Worm (Caenorhabditis elegans) whole organism, late embryonic: Measurements from ENCODE around the gene dsb-1.

Source experiments
- C08G9.2 ChIP-seq: sonication (generic microtip); optimal IDR thresholded peaks from 2 replicates; lab custom pipeline; 2016; ENCODE audit warnings: mild to moderate bottlenecking, missing genetic modification characterization, moderate library complexity, missing compliant biosample characterization
- C38D4.7 ChIP-seq: fragments of 200-800 bp; sonication (Bioruptor generic); optimal IDR thresholded peaks from 2 replicates; lab custom pipeline; 2018; ENCODE audit warnings: mild to moderate bottlenecking, missing genetic modification characterization, moderate library complexity, missing compliant biosample characterization
- F13H6.1 ChIP-seq: sonication (generic microtip); optimal IDR thresholded peaks from 2 replicates; lab custom pipeline; 2016; ENCODE audit warnings: missing genetic modification characterization, missing compliant biosample characterization
- ama-1 ChIP-seq: fragments of 150-350 bp; optimal IDR thresholded peaks from 2 replicates; lab custom pipeline; 2014
- ceh-22 ChIP-seq: sonication (generic microtip); optimal IDR thresholded peaks from 2 replicates; lab custom pipeline; 2017; ENCODE audit warnings: missing biosample characterization, missing genetic modification characterization
- ceh-24 ChIP-seq: sonication (generic microtip); optimal IDR thresholded peaks from 2 replicates; lab custom pipeline; 2016; ENCODE audit warnings: mild to moderate bottlenecking, missing genetic modification characterization, missing compliant biosample characterization
- eyg-1 ChIP-seq: sonication (generic microtip); optimal IDR thresholded peaks from 2 replicates; lab custom pipeline; 2016; ENCODE audit warnings: missing genotype, missing genetic modification characterization, missing compliant biosample characterization
- hlh-6 ChIP-seq: sonication (generic microtip); optimal IDR thresholded peaks from 2 replicates; lab custom pipeline; 2016; ENCODE audit warnings: missing genotype, missing genetic modification characterization, missing compliant biosample characterization
- lim-6 ChIP-seq: sonication (generic microtip); optimal IDR thresholded peaks from 2 replicates; lab custom pipeline; 2016; ENCODE audit warnings: missing genetic modification characterization, missing compliant biosample characterization
- nhr-11 ChIP-seq: fragments of 150-350 bp; optimal IDR thresholded peaks from 2 replicates; lab custom pipeline; 2014; ENCODE audit warnings: missing biosample characterization, missing genetic modification characterization
- odd-2 ChIP-seq: sonication (generic microtip); optimal IDR thresholded peaks from 2 replicates; lab custom pipeline; 2017; ENCODE audit warnings: antibody characterized with exemption, mild to moderate bottlenecking, missing genetic modification characterization, missing compliant biosample characterization
- pha-4 ChIP-seq: fragments of 150-350 bp; optimal IDR thresholded peaks from 2 replicates; lab custom pipeline; 2018; ENCODE audit warnings: missing biosample characterization, missing genetic modification reagents, missing genetic modification characterization
- sox-4 ChIP-seq: sonication (generic microtip); optimal IDR thresholded peaks from 2 replicates; lab custom pipeline; 2017; ENCODE audit warnings: mild to moderate bottlenecking, missing genetic modification characterization, inconsistent platforms, missing compliant biosample characterization
- tbx-2 ChIP-seq: sonication (generic microtip); optimal IDR thresholded peaks from 2 replicates; lab custom pipeline; 2016; ENCODE audit warnings: missing genetic modification characterization, missing compliant biosample characterization

DNA sequence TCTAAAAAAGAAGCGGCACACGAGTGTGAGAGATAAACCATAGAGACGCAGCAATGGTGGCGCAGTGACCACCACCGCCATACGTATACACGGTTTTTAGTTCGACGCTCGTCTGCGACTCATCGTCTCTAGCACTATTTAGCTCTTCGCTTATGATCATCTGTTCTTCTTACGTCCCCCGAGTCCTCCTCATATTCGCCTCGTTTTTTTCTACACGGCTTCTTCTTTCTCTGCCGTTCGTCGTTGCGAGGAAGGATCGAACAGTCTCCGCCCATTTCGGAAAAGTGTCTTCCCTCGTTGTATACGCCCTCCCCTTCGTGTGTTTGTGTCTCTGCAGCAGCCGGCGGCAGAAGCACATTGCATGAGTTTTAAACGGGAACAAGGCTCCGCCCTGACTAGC is 43.8 kb upstream of the dsb-1 start:
- TF ChIP-seq odd-2 (tag; lab: Kevin White, UChicago) (no peak), F13H6.1 (tag; lab: Kevin White, UChicago) (no peak), tbx-2 (tag; lab: Kevin White, UChicago) (no peak), nhr-11 (tag; lab: Kevin White, UChicago) (no peak), ceh-22 (tag; lab: Kevin White, UChicago) (no peak), pha-4 (tag; lab: Kevin White, UChicago) (no peak), eyg-1 (tag; lab: Kevin White, UChicago) (no peak), ceh-24 (no peak), sox-4 (tag; lab: Kevin White, UChicago) (no peak), lim-6 (tag; lab: Kevin White, UChicago) (no peak), ama-1 (no peak), C38D4.7 (GFP tag; lab: Kevin White, UChicago) (no peak), hlh-6 (tag; lab: Kevin White, UChicago) (peak; percentile 9), C08G9.2 (tag; lab: Kevin White, UChicago) (peak; percentile 5)
